Fruit fly (Drosophila melanogaster) whole organism, embryonic: ENCODE measurements around the gene CG6409.
A peak's percentile ranks its signal among the peaks of the same experiment; 100 is the strongest.

ENCODE experiments used
- CG10209 ChIP-seq: fragments of 200-800 bp; sonication (Bioruptor generic); optimal IDR thresholded peaks from 3 replicates; lab custom pipeline; 2017; ENCODE audit warnings: missing biosample characterization, mild to moderate bottlenecking, missing genetic modification characterization, missing genetic modification reagents
- CG10543 ChIP-seq: fragments of 200-800 bp; sonication (Bioruptor generic); optimal IDR thresholded peaks from 3 replicates; lab custom pipeline; 2017; ENCODE audit warnings: missing biosample characterization, mild to moderate bottlenecking, missing genetic modification characterization, moderate library complexity
- CG10979 ChIP-seq: fragments of 200-800 bp; sonication (Bioruptor generic); optimal IDR thresholded peaks from 2 replicates; lab custom pipeline; 2018; ENCODE audit warnings: missing biosample characterization, mild to moderate bottlenecking, missing genetic modification characterization, moderate library complexity
- CG12071 ChIP-seq: fragments of 200-800 bp; sonication (Bioruptor generic); optimal IDR thresholded peaks from 3 replicates; lab custom pipeline; 2018; ENCODE audit warnings: missing biosample characterization, mild to moderate bottlenecking, missing genetic modification characterization
- CG13424 ChIP-seq: fragments of 200-800 bp; sonication (Bioruptor generic); optimal IDR thresholded peaks from 2 replicates; lab custom pipeline; 2019; ENCODE audit warnings: missing biosample characterization, mild to moderate bottlenecking, missing genetic modification characterization, moderate library complexity
- CG15269 ChIP-seq: fragments of 200-800 bp; sonication (Bioruptor generic); optimal IDR thresholded peaks from 2 replicates; lab custom pipeline; 2018; ENCODE audit warnings: missing biosample characterization, mild to moderate bottlenecking, missing genetic modification characterization, moderate library complexity
- CG15479 ChIP-seq: fragments of 200-800 bp; sonication (Bioruptor generic); optimal IDR thresholded peaks from 3 replicates; lab custom pipeline; 2019; ENCODE audit warnings: missing biosample characterization, mild to moderate bottlenecking, missing genetic modification characterization, moderate library complexity
- CG17912 ChIP-seq: fragments of 200-800 bp; sonication (Bioruptor generic); optimal IDR thresholded peaks from 2 replicates; lab custom pipeline; 2018; ENCODE audit warnings: missing biosample characterization, mild to moderate bottlenecking, missing genetic modification characterization
- CG18764 ChIP-seq: fragments of 200-800 bp; sonication (Bioruptor generic); optimal IDR thresholded peaks from 3 replicates; lab custom pipeline; 2016; ENCODE audit warnings: missing biosample characterization, missing genetic modification characterization
- CG2199 ChIP-seq: fragments of 200-800 bp; sonication (Bioruptor generic); IDR thresholded peaks from 3 replicates; pipeline ENCODE4 v1.3.6; 2022; ENCODE audit warnings: missing biosample characterization, missing genetic modification characterization
- CG3065 ChIP-seq: fragments of 200-800 bp; sonication (Bioruptor generic); optimal IDR thresholded peaks from 2 replicates; lab custom pipeline; 2016; ENCODE audit warnings: missing biosample characterization, missing genetic modification characterization
- CG31365 ChIP-seq: fragments of 200-800 bp; sonication (Bioruptor generic); optimal IDR thresholded peaks from 2 replicates; lab custom pipeline; 2018; ENCODE audit warnings: missing biosample characterization, mild to moderate bottlenecking, missing genetic modification characterization
- CG3163 ChIP-seq: fragments of 200-800 bp; sonication (Bioruptor generic); optimal IDR thresholded peaks from 3 replicates; lab custom pipeline; 2016; ENCODE audit warnings: missing biosample characterization, missing genetic modification characterization
- CG32767 ChIP-seq: fragments of 200-800 bp; sonication (Bioruptor generic); IDR thresholded peaks from 2 replicates; pipeline ENCODE4 v1.3.6; 2022; ENCODE audit warnings: missing biosample characterization, missing genetic modification characterization
- CG4424 ChIP-seq: fragments of 200-800 bp; sonication (Bioruptor generic); optimal IDR thresholded peaks from 3 replicates; lab custom pipeline; 2016; ENCODE audit warnings: missing biosample characterization, missing genetic modification characterization
- CG6175 ChIP-seq: fragments of 200-800 bp; sonication (Bioruptor generic); IDR thresholded peaks from 3 replicates; pipeline ENCODE4 v1.3.6; 2022; ENCODE audit warnings: missing biosample characterization, missing genetic modification characterization
- CG6254 ChIP-seq: fragments of 200-800 bp; sonication (Bioruptor generic); optimal IDR thresholded peaks from 3 replicates; lab custom pipeline; 2017; ENCODE audit warnings: mild to moderate bottlenecking, missing biosample characterization, missing genetic modification reagents, missing genetic modification characterization
- CG6654 ChIP-seq: fragments of 200-800 bp; sonication (Bioruptor generic); optimal IDR thresholded peaks from 2 replicates; lab custom pipeline; 2017; ENCODE audit warnings: missing biosample characterization, mild to moderate bottlenecking, missing genetic modification characterization
- CG8924 ChIP-seq: fragments of 200-800 bp; optimal IDR thresholded peaks from 3 replicates; lab custom pipeline; 2019; ENCODE audit warnings: missing biosample characterization, mild to moderate bottlenecking, missing genetic modification characterization, moderate library complexity
- Dref ChIP-seq: fragments of 200-800 bp; sonication (Bioruptor generic); IDR thresholded peaks from 2 replicates; pipeline ENCODE4 v1.3.6; 2022; ENCODE audit warnings: missing biosample characterization, missing genetic modification characterization
- Drgx ChIP-seq: fragments of 200-800 bp; sonication (Bioruptor generic); IDR thresholded peaks from 2 replicates; pipeline ENCODE4 v1.3.6; 2022; ENCODE audit warnings: missing biosample characterization, missing genetic modification characterization
- ERR ChIP-seq: fragments of 200-800 bp; sonication (Bioruptor generic); optimal IDR thresholded peaks from 2 replicates; lab custom pipeline; 2016; ENCODE audit warnings: missing biosample characterization, missing genetic modification characterization
- HLH4C ChIP-seq: fragments of 200-800 bp; sonication (Bioruptor generic); IDR thresholded peaks from 3 replicates; pipeline ENCODE4 v1.3.6; 2022; ENCODE audit warnings: missing biosample characterization, missing genetic modification characterization; ENCODE audit not compliant: partially characterized antibody
- HLH54F ChIP-seq: fragments of 200-800 bp; sonication (Bioruptor generic); optimal IDR thresholded peaks from 3 replicates; lab custom pipeline; 2016; ENCODE audit warnings: missing biosample characterization, missing genetic modification characterization
- Kr ChIP-seq: fragments of 200-800 bp; sonication (Bioruptor generic); optimal IDR thresholded peaks from 2 replicates; lab custom pipeline; 2017; ENCODE audit warnings: missing biosample characterization, mild to moderate bottlenecking, missing genetic modification characterization
- Lim3 ChIP-seq: fragments of 200-800 bp; sonication (Bioruptor generic); IDR thresholded peaks from 2 replicates; pipeline ENCODE4 v1.3.6; 2022; ENCODE audit warnings: missing biosample characterization, missing genetic modification characterization
- MTF-1 ChIP-seq: fragments of 200-800 bp; sonication (Bioruptor generic); optimal IDR thresholded peaks from 2 replicates; lab custom pipeline; 2018; ENCODE audit warnings: missing biosample characterization, mild to moderate bottlenecking, missing genetic modification characterization, borderline replicate concordance
- Mad ChIP-seq: fragments of 200-800 bp; sonication (Bioruptor generic); optimal IDR thresholded peaks from 2 replicates; lab custom pipeline; 2016; ENCODE audit warnings: missing biosample characterization, missing genetic modification characterization
- NC2α ChIP-seq: fragments of 200-800 bp; sonication (Bioruptor generic); optimal IDR thresholded peaks from 2 replicates; lab custom pipeline; 2016; ENCODE audit warnings: missing biosample characterization, missing genetic modification characterization
- Nf-YB ChIP-seq: fragments of 200-800 bp; sonication (Bioruptor generic); optimal IDR thresholded peaks from 3 replicates; lab custom pipeline; 2019; ENCODE audit warnings: missing biosample characterization, mild to moderate bottlenecking, missing genetic modification characterization, moderate library complexity
- Rx ChIP-seq: fragments of 200-800 bp; sonication (Bioruptor generic); IDR thresholded peaks from 2 replicates; pipeline ENCODE4 v1.3.6; 2022; ENCODE audit warnings: missing biosample characterization, missing genetic modification characterization
- Sox100B ChIP-seq: fragments of 200-800 bp; sonication (Bioruptor generic); optimal IDR thresholded peaks from 3 replicates; lab custom pipeline; 2018; ENCODE audit warnings: missing biosample characterization, mild to moderate bottlenecking, missing genetic modification characterization
- Sox102F ChIP-seq: fragments of 200-800 bp; sonication (Bioruptor generic); optimal IDR thresholded peaks from 2 replicates; lab custom pipeline; 2018; ENCODE audit warnings: missing biosample characterization, mild to moderate bottlenecking, missing genetic modification characterization, moderate library complexity
- Ssrp ChIP-seq: fragments of 200-800 bp; sonication (Bioruptor generic); optimal IDR thresholded peaks from 2 replicates; lab custom pipeline; 2018; ENCODE audit warnings: missing biosample characterization, mild to moderate bottlenecking, missing genetic modification characterization, moderate library complexity
- abd-A ChIP-seq: fragments of 200-800 bp; sonication (Bioruptor generic); optimal IDR thresholded peaks from 3 replicates; lab custom pipeline; 2019; ENCODE audit warnings: missing biosample characterization, mild to moderate bottlenecking, missing genetic modification characterization, moderate library complexity
- chm ChIP-seq: fragments of 200-800 bp; sonication (Bioruptor generic); IDR thresholded peaks from 2 replicates; pipeline ENCODE4 v1.3.6; 2022; ENCODE audit warnings: missing biosample characterization, missing genetic modification characterization
- cwo ChIP-seq: fragments of 200-800 bp; sonication (Bioruptor generic); optimal IDR thresholded peaks from 3 replicates; lab custom pipeline; 2017; ENCODE audit warnings: missing biosample characterization, missing genetic modification characterization, mild to moderate bottlenecking, moderate library complexity, missing genetic modification reagents
- da ChIP-seq: fragments of 200-800 bp; sonication (Bioruptor generic); optimal IDR thresholded peaks from 2 replicates; lab custom pipeline; 2016; ENCODE audit warnings: missing biosample characterization, missing genetic modification characterization
- dimm ChIP-seq: fragments of 200-800 bp; sonication (Bioruptor generic); IDR thresholded peaks from 2 replicates; pipeline ENCODE4 v1.3.6; 2022; ENCODE audit warnings: missing biosample characterization, missing genetic modification characterization
- fd64A ChIP-seq: fragments of 200-800 bp; sonication (Bioruptor generic); optimal IDR thresholded peaks from 3 replicates; lab custom pipeline; 2018; ENCODE audit warnings: missing biosample characterization, mild to moderate bottlenecking, missing genetic modification characterization
- fd96Cb ChIP-seq: fragments of 200-800 bp; sonication (Bioruptor generic); optimal IDR thresholded peaks from 2 replicates; lab custom pipeline; 2018; ENCODE audit warnings: missing biosample characterization, mild to moderate bottlenecking, missing genetic modification characterization, moderate library complexity
- gcm ChIP-seq: fragments of 200-800 bp; sonication (Bioruptor generic); optimal IDR thresholded peaks from 2 replicates; lab custom pipeline; 2019; ENCODE audit warnings: missing biosample characterization, mild to moderate bottlenecking, missing genetic modification characterization, moderate library complexity
- mirr ChIP-seq: fragments of 200-800 bp; sonication (Bioruptor generic); optimal IDR thresholded peaks from 3 replicates; lab custom pipeline; 2018; ENCODE audit warnings: missing biosample characterization, mild to moderate bottlenecking, missing genetic modification characterization
- org-1 ChIP-seq: fragments of 200-800 bp; sonication (Bioruptor generic); optimal IDR thresholded peaks from 2 replicates; lab custom pipeline; 2017; ENCODE audit warnings: missing biosample characterization, missing genetic modification characterization
- pros ChIP-seq: fragments of 200-800 bp; sonication (Bioruptor generic); optimal IDR thresholded peaks from 3 replicates; lab custom pipeline; 2019; ENCODE audit warnings: missing biosample characterization, mild to moderate bottlenecking, missing genetic modification characterization, moderate library complexity
- stc ChIP-seq: fragments of 200-800 bp; sonication (Bioruptor generic); IDR thresholded peaks from 2 replicates; pipeline ENCODE4 v1.3.6; 2022; ENCODE audit warnings: missing biosample characterization, missing genetic modification characterization
- tap ChIP-seq: fragments of 200-800 bp; optimal IDR thresholded peaks from 3 replicates; lab custom pipeline; 2019; ENCODE audit warnings: missing biosample characterization, mild to moderate bottlenecking, missing genetic modification characterization, moderate library complexity
- tll ChIP-seq, 2 experiments: fragments of 200-800 bp in 1 of 2; fragments of >200 bp in 1 of 2; sonication (Bioruptor generic) in 1 of 2; optimal IDR thresholded peaks; 2 replicates each; lab custom pipeline; 2017 to 2019; ENCODE audit warnings: missing biosample characterization in 2 of 2, missing genetic modification characterization in 2 of 2, mild to moderate bottlenecking in 1 of 2, moderate library complexity in 1 of 2

The CG6409 gene

DNA sequence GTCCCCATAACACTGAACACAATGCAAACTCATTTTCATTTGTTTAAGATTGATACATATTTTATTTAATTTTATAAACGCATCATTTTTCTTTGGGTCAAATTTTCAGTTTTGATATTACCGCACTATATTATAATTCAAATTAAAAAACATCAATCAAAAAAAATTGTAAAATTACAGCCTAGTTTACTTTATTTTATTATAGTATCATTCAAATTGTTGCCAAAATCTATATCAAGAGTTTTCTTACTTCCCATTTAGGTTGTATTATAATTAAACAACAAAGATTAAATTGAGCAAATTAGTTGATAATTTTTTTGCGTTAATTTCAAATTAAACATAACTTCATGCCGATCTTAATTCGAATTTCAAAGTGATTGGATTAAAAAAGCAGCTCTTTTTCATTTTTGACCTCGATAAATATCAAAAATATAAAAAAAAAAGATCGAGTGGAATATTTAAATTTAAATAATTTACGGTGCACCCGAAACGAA is 30.3 kb downstream of the CG6409 start (continued):
- peak; percentile 17 for TF ChIP-seq CG13424 (tag; lab: Kevin White, UChicago)
- TF ChIP-seq org-1 (GFP tag; lab: Kevin White, UChicago) = peak; percentile 38
- peak; percentile 60 for TF ChIP-seq Ssrp (tag; lab: Kevin White, UChicago)
- TF ChIP-seq CG31365 (tag; lab: Kevin White, UChicago) = no peak
- no peak for TF ChIP-seq chm (GFP tag; lab: Robert Waterston, UW)
- TF ChIP-seq CG10209 (GFP tag; lab: Kevin White, UChicago) = peak; percentile 17
- TF ChIP-seq fd96Cb (tag; lab: Kevin White, UChicago) = peak; percentile 20
- TF ChIP-seq Mad = no peak
- no peak for TF ChIP-seq cwo (GFP tag; lab: Kevin White, UChicago)
- peak; percentile 60 for TF ChIP-seq Sox100B
- TF ChIP-seq CG6175 (GFP tag; lab: Robert Waterston, UW) = no peak
- no peak for TF ChIP-seq CG10543 (GFP tag; lab: Kevin White, UChicago)

- TF ChIP-seq ERR (GFP tag; lab: Kevin White, UChicago) (no peak), stc (GFP tag; lab: Robert Waterston, UW) (0 out of 2 replicates have a peak, but pooled peaks have one; percentile 7), CG18764 (GFP tag; lab: Kevin White, UChicago) (no peak), CG4424 (GFP tag; lab: Kevin White, UChicago) (no peak), Kr (GFP tag; lab: Kevin White, UChicago) (no peak), CG10979 (no peak), CG8924 (tag; lab: Kevin White, UChicago) (peak; percentile 11), HLH54F (no peak), tll (GFP tag; optimal IDR thresholded peaks at IDR 0.05; lab: Kevin White, UChicago) (peak in 1 of 2 experiments; percentile 46), NC2α (no peak), gcm (peak; percentile 63), Drgx (0 out of 2 replicates have a peak, but pooled peaks have one; percentile 6), CG15269 (tag; lab: Kevin White, UChicago) (no peak), pros (GFP tag; lab: Kevin White, UChicago) (peak; percentile 96), CG17912 (GFP tag; lab: Kevin White, UChicago) (peak; percentile 5), abd-A (tag; lab: Kevin White, UChicago) (peak; percentile 44), Dref (GFP tag; lab: Robert Waterston, UW) (no peak), tap (no peak), CG12071 (GFP tag; lab: Kevin White, UChicago) (no peak), CG6254 (no peak), da (GFP tag; lab: Kevin White, UChicago) (peak; percentile 58), MTF-1 (GFP tag; lab: Kevin White, UChicago) (no peak), HLH4C (no peak), Nf-YB (GFP tag; lab: Kevin White, UChicago) (peak; percentile 39), Rx (GFP tag; lab: Robert Waterston, UW) (no peak), Sox102F (GFP tag; lab: Kevin White, UChicago) (no peak), CG2199 (peak; percentile 96; the same call in 2 of the 3 replicates), CG3163 (GFP tag; lab: Kevin White, UChicago) (no peak), CG3065 (GFP tag; lab: Kevin White, UChicago) (no peak), Lim3 (GFP tag; lab: Robert Waterston, UW) (no peak), CG32767 (GFP tag; lab: Robert Waterston, UW) (peak; percentile 34; the same call in 1 of the 2 replicates), CG15479 (peak; percentile 75), mirr (GFP tag; lab: Kevin White, UChicago) (no peak), dimm (GFP tag; lab: Robert Waterston, UW) (no peak), CG6654 (GFP tag; lab: Kevin White, UChicago) (no peak), fd64A (GFP tag; lab: Kevin White, UChicago) (no peak)
These were observed 31.0 kb downstream of the CG6409 start for dm6 chr3L:10851107-10851762.
